Worm (Caenorhabditis elegans) whole organism, late embryonic: ENCODE results near the gene C38C5.1.

Experiments used
- F13H6.1 ChIP-seq: sonication (generic microtip); optimal IDR thresholded peaks from 2 replicates; lab custom pipeline; 2016; ENCODE audit warnings: missing genetic modification characterization, missing compliant biosample characterization
- ama-1 ChIP-seq: fragments of 150-350 bp; optimal IDR thresholded peaks from 2 replicates; lab custom pipeline; 2014
- ceh-45 ChIP-seq: fragments of 200-800 bp; sonication (Bioruptor generic); IDR thresholded peaks from 2 replicates; pipeline ENCODE4 v1.3.6; 2022; ENCODE audit warnings: missing genetic modification reagents, missing genetic modification characterization, missing compliant biosample characterization
- ceh-48 ChIP-seq: sonication (generic microtip); optimal IDR thresholded peaks from 2 replicates; lab custom pipeline; 2016; ENCODE audit warnings: missing genetic modification characterization, inconsistent platforms, missing compliant biosample characterization
- eyg-1 ChIP-seq: sonication (generic microtip); optimal IDR thresholded peaks from 2 replicates; lab custom pipeline; 2016; ENCODE audit warnings: missing genotype, missing genetic modification characterization, missing compliant biosample characterization
- lin-11 ChIP-seq: fragments of 200-800 bp; sonication (Bioruptor generic); optimal IDR thresholded peaks from 2 replicates; lab custom pipeline; 2018; ENCODE audit warnings: mild to moderate bottlenecking, missing genetic modification characterization, missing compliant biosample characterization
- nhr-11 ChIP-seq: fragments of 150-350 bp; optimal IDR thresholded peaks from 2 replicates; lab custom pipeline; 2014; ENCODE audit warnings: missing biosample characterization, missing genetic modification characterization
- pag-3 ChIP-seq: sonication (generic microtip); optimal IDR thresholded peaks from 2 replicates; lab custom pipeline; 2016; ENCODE audit warnings: missing compliant biosample characterization, missing genetic modification characterization, borderline replicate concordance
- rnt-1 ChIP-seq: sonication (generic microtip); optimal IDR thresholded peaks from 2 replicates; lab custom pipeline; 2016; ENCODE audit warnings: missing genetic modification characterization, missing compliant biosample characterization
- sdc-2 ChIP-seq: sonication (generic microtip); optimal IDR thresholded peaks from 2 replicates; lab custom pipeline; 2016; ENCODE audit warnings: missing genotype, missing genetic modification characterization, missing compliant biosample characterization

- TF ChIP-seq F13H6.1 (tag; lab: Kevin White, UChicago) (no peak), ceh-48 (no peak), ama-1 (lab: Kevin White, UChicago) (no peak), pag-3 (no peak), ceh-45 (no peak), rnt-1 (no peak), lin-11 (tag; lab: Kevin White, UChicago) (no peak), sdc-2 (tag; lab: Kevin White, UChicago) (no peak), eyg-1 (tag; lab: Kevin White, UChicago) (no peak), nhr-11 (tag; lab: Kevin White, UChicago) (no peak)
Observed at ce11 chrX:5538416-5538815, 19.4 kb upstream of the C38C5.1 start, which contains the start of gene lgx-1.
